Fruit fly (Drosophila melanogaster) whole organism, embryonic: Measurements from ENCODE around the gene CG32647.

ENCODE experiments used
- Atf3 ChIP-seq: fragments of 200-800 bp; sonication (Bioruptor generic); optimal IDR thresholded peaks from 3 replicates; lab custom pipeline; 2016; ENCODE audit warnings: missing biosample characterization, missing genetic modification characterization
- CG10543 ChIP-seq: fragments of 200-800 bp; sonication (Bioruptor generic); optimal IDR thresholded peaks from 3 replicates; lab custom pipeline; 2017; ENCODE audit warnings: missing biosample characterization, mild to moderate bottlenecking, missing genetic modification characterization, moderate library complexity
- CG11398 ChIP-seq: fragments of 200-800 bp; sonication (Bioruptor generic); optimal IDR thresholded peaks from 2 replicates; lab custom pipeline; 2016; ENCODE audit warnings: missing biosample characterization, missing genetic modification characterization
- CG11504 ChIP-seq: fragments of 200-800 bp; sonication (Bioruptor generic); optimal IDR thresholded peaks from 3 replicates; lab custom pipeline; 2019; ENCODE audit warnings: missing biosample characterization, mild to moderate bottlenecking, missing genetic modification characterization, moderate library complexity
- CG11696 ChIP-seq: fragments of 200-800 bp; sonication (Bioruptor generic); IDR thresholded peaks from 2 replicates; pipeline ENCODE4 v1.3.6; 2022; ENCODE audit warnings: missing biosample characterization, missing genetic modification characterization
- CG12219 ChIP-seq: fragments of 200-800 bp; sonication (Bioruptor generic); optimal IDR thresholded peaks from 3 replicates; lab custom pipeline; 2018; ENCODE audit warnings: missing biosample characterization, mild to moderate bottlenecking, missing genetic modification characterization
- CG13123 ChIP-seq: fragments of 200-800 bp; sonication (Bioruptor generic); optimal IDR thresholded peaks from 2 replicates; lab custom pipeline; 2016; ENCODE audit warnings: missing biosample characterization, missing genetic modification characterization
- CG16779 ChIP-seq: fragments of 200-800 bp; sonication (Bioruptor generic); IDR thresholded peaks from 2 replicates; pipeline ENCODE4 v1.3.6; 2022; ENCODE audit warnings: missing biosample characterization, missing genetic modification characterization
- CG18599 ChIP-seq: fragments of 200-800 bp; sonication (Bioruptor generic); optimal IDR thresholded peaks from 3 replicates; lab custom pipeline; 2017; ENCODE audit warnings: missing biosample characterization, missing genetic modification characterization, mild to moderate bottlenecking, moderate library complexity, missing genetic modification reagents
- CG2678 ChIP-seq: fragments of 200-800 bp; sonication (Bioruptor generic); optimal IDR thresholded peaks from 3 replicates; lab custom pipeline; 2019; ENCODE audit warnings: missing biosample characterization, mild to moderate bottlenecking, missing genetic modification characterization, moderate library complexity
- CG2889 ChIP-seq: fragments of 200-800 bp; sonication (Bioruptor generic); IDR thresholded peaks from 3 replicates; pipeline ENCODE4 v1.3.6; 2022; ENCODE audit warnings: missing biosample characterization, missing genetic modification characterization
- CG30431 ChIP-seq: fragments of 200-800 bp; sonication (Bioruptor generic); optimal IDR thresholded peaks from 2 replicates; lab custom pipeline; 2017; ENCODE audit warnings: missing biosample characterization, missing genetic modification characterization
- CG32532 ChIP-seq: fragments of 200-800 bp; sonication (Bioruptor generic); IDR thresholded peaks from 2 replicates; pipeline ENCODE4 v1.3.6; 2022; ENCODE audit warnings: missing biosample characterization, missing genetic modification characterization
- CG32767 ChIP-seq: fragments of 200-800 bp; sonication (Bioruptor generic); IDR thresholded peaks from 2 replicates; pipeline ENCODE4 v1.3.6; 2022; ENCODE audit warnings: missing biosample characterization, missing genetic modification characterization
- CG3847 ChIP-seq: fragments of 200-800 bp; sonication (Bioruptor generic); IDR thresholded peaks from 2 replicates; pipeline ENCODE4 v1.3.6; 2022; ENCODE audit warnings: missing biosample characterization, missing genetic modification characterization
- CG4282 ChIP-seq: fragments of 200-800 bp; sonication (Bioruptor generic); optimal IDR thresholded peaks from 2 replicates; lab custom pipeline; 2016; ENCODE audit warnings: missing biosample characterization, missing genetic modification characterization
- CG7271 ChIP-seq: fragments of 200-800 bp; sonication (Bioruptor generic); optimal IDR thresholded peaks from 2 replicates; lab custom pipeline; 2018; ENCODE audit warnings: missing biosample characterization, mild to moderate bottlenecking, missing genetic modification characterization, moderate library complexity
- CG7786 ChIP-seq: fragments of 200-800 bp; sonication (Bioruptor generic); optimal IDR thresholded peaks from 2 replicates; lab custom pipeline; 2016; ENCODE audit warnings: missing biosample characterization, missing genetic modification characterization
- CG8765 ChIP-seq: fragments of 200-800 bp; sonication (Bioruptor generic); IDR thresholded peaks from 2 replicates; pipeline ENCODE4 v1.3.6; 2022; ENCODE audit warnings: missing biosample characterization, missing genetic modification characterization
- CG8924 ChIP-seq: fragments of 200-800 bp; optimal IDR thresholded peaks from 3 replicates; lab custom pipeline; 2019; ENCODE audit warnings: missing biosample characterization, mild to moderate bottlenecking, missing genetic modification characterization, moderate library complexity
- CG9437 ChIP-seq: fragments of 200-800 bp; sonication (Bioruptor generic); optimal IDR thresholded peaks from 2 replicates; lab custom pipeline; 2018; ENCODE audit warnings: missing biosample characterization, mild to moderate bottlenecking, missing genetic modification characterization
- CrebB ChIP-seq: fragments of 200-800 bp; sonication (Bioruptor generic); optimal IDR thresholded peaks from 3 replicates; lab custom pipeline; 2018; ENCODE audit warnings: missing biosample characterization, mild to moderate bottlenecking, missing genetic modification characterization
- Dfd ChIP-seq, 2 experiments: fragments of >200 bp; optimal IDR thresholded peaks; 2 replicates each; lab custom pipeline; 2017; ENCODE audit warnings: missing biosample characterization in 2 of 2, missing genetic modification characterization in 2 of 2
- Fer2 ChIP-seq: fragments of 200-800 bp; sonication (Bioruptor generic); optimal IDR thresholded peaks from 2 replicates; lab custom pipeline; 2018; ENCODE audit warnings: missing biosample characterization, mild to moderate bottlenecking, missing genetic modification characterization, moderate library complexity
- HHEX ChIP-seq: fragments of 200-800 bp; sonication (Bioruptor generic); optimal IDR thresholded peaks from 3 replicates; lab custom pipeline; 2017; ENCODE audit warnings: missing biosample characterization, mild to moderate bottlenecking, missing genetic modification characterization, missing genetic modification reagents
- HmgD ChIP-seq: fragments of 200-800 bp; sonication (Bioruptor generic); optimal IDR thresholded peaks from 3 replicates; lab custom pipeline; 2016; ENCODE audit warnings: missing biosample characterization, missing genetic modification characterization
- MBD-R2 ChIP-seq: fragments of 200-800 bp; sonication (Bioruptor generic); IDR thresholded peaks from 2 replicates; pipeline ENCODE4 v1.3.6; 2022; ENCODE audit warnings: missing biosample characterization, missing genetic modification characterization
- Med ChIP-seq: fragments of 200-800 bp; sonication (Bioruptor generic); peaks from one replicate; lab custom pipeline; 2016; ENCODE audit warnings: missing biosample characterization, missing genetic modification characterization, mild to moderate bottlenecking, inconsistent platforms, moderate library complexity
- Spps ChIP-seq: fragments of 200-800 bp; sonication (Bioruptor generic); optimal IDR thresholded peaks from 2 replicates; lab custom pipeline; 2018; ENCODE audit warnings: missing biosample characterization, mild to moderate bottlenecking, missing genetic modification characterization
- Taf1 ChIP-seq: fragments of 200-800 bp; sonication (Bioruptor generic); IDR thresholded peaks from 2 replicates; pipeline ENCODE4 v1.3.6; 2022; ENCODE audit warnings: missing biosample characterization, missing genetic modification characterization
- bigmax ChIP-seq: fragments of 200-800 bp; sonication (Bioruptor generic); optimal IDR thresholded peaks from 2 replicates; lab custom pipeline; 2018; ENCODE audit warnings: missing biosample characterization, mild to moderate bottlenecking, missing genetic modification characterization
- cato ChIP-seq: fragments of 200-800 bp; sonication (Bioruptor generic); optimal IDR thresholded peaks from 2 replicates; lab custom pipeline; 2016; ENCODE audit warnings: missing biosample characterization, missing genetic modification characterization, borderline replicate concordance
- dpn ChIP-seq, 2 experiments: fragments of 200-800 bp; sonication (Bioruptor generic); optimal IDR thresholded peaks; 3 replicates each; lab custom pipeline; 2016; ENCODE audit warnings: missing biosample characterization in 2 of 2, missing genetic modification characterization in 2 of 2
- ewg ChIP-seq: fragments of 200-800 bp; sonication (Bioruptor generic); optimal IDR thresholded peaks from 3 replicates; lab custom pipeline; 2017; ENCODE audit warnings: mild to moderate bottlenecking, missing biosample characterization, missing genetic modification reagents, missing genetic modification characterization
- h ChIP-seq: fragments of >200 bp; optimal IDR thresholded peaks from 2 replicates; lab custom pipeline; 2017
- ham ChIP-seq: fragments of 200-800 bp; sonication (Bioruptor generic); IDR thresholded peaks from 2 replicates; pipeline ENCODE4 v1.3.6; 2022; ENCODE audit warnings: missing biosample characterization, missing genetic modification characterization
- hbn ChIP-seq: fragments of 200-800 bp; sonication (Bioruptor generic); IDR thresholded peaks from 2 replicates; pipeline ENCODE4 v1.3.6; 2022; ENCODE audit warnings: missing biosample characterization, missing genetic modification characterization; ENCODE audit not compliant: partially characterized antibody
- lab ChIP-seq: fragments of 200-800 bp; sonication (Bioruptor generic); optimal IDR thresholded peaks from 3 replicates; lab custom pipeline; 2017; ENCODE audit warnings: missing biosample characterization, missing genetic modification characterization, mild to moderate bottlenecking, moderate library complexity, missing genetic modification reagents
- lmd ChIP-seq: fragments of 200-800 bp; sonication (Bioruptor generic); IDR thresholded peaks from 2 replicates; pipeline ENCODE4 v1.3.6; 2022; ENCODE audit warnings: missing biosample characterization, missing genetic modification characterization
- lov ChIP-seq, 2 experiments: fragments of 200-800 bp in 1 of 2; fragments of >200 bp in 1 of 2; sonication (Bioruptor generic) in 1 of 2; IDR thresholded peaks in 1 of 2; optimal IDR thresholded peaks in 1 of 2; 2 replicates in 1 of 2; 3 replicates in 1 of 2; pipeline versions ENCODE4 v1.3.6 to Lab custom; 2017 to 2022; ENCODE audit warnings: missing biosample characterization in 1 of 2, missing genetic modification characterization in 1 of 2
- pros ChIP-seq: fragments of 200-800 bp; sonication (Bioruptor generic); optimal IDR thresholded peaks from 3 replicates; lab custom pipeline; 2019; ENCODE audit warnings: missing biosample characterization, mild to moderate bottlenecking, missing genetic modification characterization, moderate library complexity
- psq ChIP-seq: fragments of 200-800 bp; sonication (Bioruptor generic); optimal IDR thresholded peaks from 2 replicates; lab custom pipeline; 2017; ENCODE audit warnings: missing biosample characterization, missing genetic modification characterization
- row ChIP-seq: fragments of 200-800 bp; sonication (Bioruptor generic); IDR thresholded peaks from 3 replicates; pipeline ENCODE4 v1.3.6; 2022; ENCODE audit warnings: missing biosample characterization, missing genetic modification characterization
- schlank ChIP-seq: fragments of 200-800 bp; sonication (Bioruptor generic); optimal IDR thresholded peaks from 2 replicates; lab custom pipeline; 2018; ENCODE audit warnings: missing biosample characterization, mild to moderate bottlenecking, missing genetic modification characterization
- sens-2 ChIP-seq: fragments of 200-800 bp; sonication (Bioruptor generic); IDR thresholded peaks from 2 replicates; pipeline ENCODE4 v1.3.6; 2022; ENCODE audit warnings: missing biosample characterization, missing genetic modification characterization
- slp2 ChIP-seq: fragments of 200-800 bp; sonication (Bioruptor generic); optimal IDR thresholded peaks from 2 replicates; lab custom pipeline; 2016; ENCODE audit warnings: missing biosample characterization, missing genetic modification characterization
- ttk ChIP-seq: fragments of 200-800 bp; sonication (Bioruptor generic); IDR thresholded peaks from 2 replicates; pipeline ENCODE4 v2.1.2; 2022; ENCODE audit warnings: missing biosample characterization, missing genetic modification characterization
- vnd ChIP-seq: fragments of 200-800 bp; sonication (Bioruptor generic); IDR thresholded peaks from 3 replicates; pipeline ENCODE4 v1.3.6; 2022; ENCODE audit warnings: missing biosample characterization, missing genetic modification characterization; ENCODE audit not compliant: partially characterized antibody
- wdn ChIP-seq: fragments of 200-800 bp; sonication (Bioruptor generic); IDR thresholded peaks from 2 replicates; pipeline ENCODE4 v1.3.6; 2022; ENCODE audit warnings: missing biosample characterization, missing genetic modification characterization
- z ChIP-seq: fragments of 200-800 bp; sonication (Bioruptor generic); IDR thresholded peaks from 3 replicates; pipeline ENCODE4 v1.3.6; 2022; ENCODE audit warnings: missing biosample characterization, missing genetic modification characterization
- zfh2 ChIP-seq: fragments of 200-800 bp; sonication (Bioruptor generic); optimal IDR thresholded peaks from 2 replicates; lab custom pipeline; 2016; ENCODE audit warnings: missing biosample characterization, missing genetic modification characterization

The CG32647 gene

dm6 chrX:12737057-12737734 lies 47.6 kb downstream of the CG32647 start (continued):
- no peak for TF ChIP-seq row
- no peak for TF ChIP-seq CG2889
- no peak for TF ChIP-seq Atf3 (GFP tag; lab: Kevin White, UChicago)
- no peak for TF ChIP-seq CG7786 (GFP tag; lab: Kevin White, UChicago)
- TF ChIP-seq ttk (GFP tag; lab: Robert Waterston, UW) = no peak
- TF ChIP-seq zfh2 = no peak
- TF ChIP-seq lab = no peak
- no peak for TF ChIP-seq ham (GFP tag; lab: Robert Waterston, UW)
- TF ChIP-seq CG3847 (GFP tag; lab: Robert Waterston, UW) = no peak
- no peak for TF ChIP-seq CG12219 (GFP tag; lab: Kevin White, UChicago)
- peak; percentile 32 for TF ChIP-seq CG8924 (tag; lab: Kevin White, UChicago)
- TF ChIP-seq CG18599 (GFP tag; lab: Kevin White, UChicago) = no peak
- TF ChIP-seq vnd (GFP tag; lab: Robert Waterston, UW) = no peak
- TF ChIP-seq CG2678 (tag; lab: Kevin White, UChicago) = no peak
- TF ChIP-seq CG11504 (tag; lab: Kevin White, UChicago) = peak; percentile 1
- no peak for TF ChIP-seq MBD-R2 (GFP tag; lab: Robert Waterston, UW)
- no peak for TF ChIP-seq CG11696
- TF ChIP-seq cato (GFP tag; lab: Kevin White, UChicago) = no peak
- TF ChIP-seq CG32532 (GFP tag; lab: Robert Waterston, UW) = no peak
- no peak for TF ChIP-seq schlank (tag; lab: Kevin White, UChicago)
- TF ChIP-seq CG9437 (GFP tag; lab: Kevin White, UChicago) = no peak
- no peak for TF ChIP-seq sens-2 (GFP tag; lab: Robert Waterston, UW)
- TF ChIP-seq lmd = no peak; the same call in 1 of the 2 replicates
- no peak for TF ChIP-seq hbn (GFP tag; lab: Robert Waterston, UW)
- no peak for TF ChIP-seq Fer2 (tag; lab: Kevin White, UChicago)
- peak; percentile 84 for TF ChIP-seq psq (GFP tag; lab: Kevin White, UChicago)
- TF ChIP-seq CG30431 (GFP tag; lab: Kevin White, UChicago) = no peak
- no peak for TF ChIP-seq HHEX (GFP tag; lab: Kevin White, UChicago)
- TF ChIP-seq h (lab: Kevin White, UChicago) = no peak
- TF ChIP-seq CrebB (tag; lab: Kevin White, UChicago) = no peak
- no peak for TF ChIP-seq dpn (GFP tag; optimal IDR thresholded peaks at IDR 0.05; lab: Kevin White, UChicago)
- no peak for TF ChIP-seq bigmax (GFP tag; lab: Kevin White, UChicago)
- no peak for TF ChIP-seq CG11398 (GFP tag; lab: Kevin White, UChicago)
- no peak for TF ChIP-seq Dfd (GFP tag; optimal IDR thresholded peaks at IDR 0.05; lab: Kevin White, UChicago)
- TF ChIP-seq Spps (tag; lab: Kevin White, UChicago) = no peak
- no peak for TF ChIP-seq wdn (GFP tag; lab: Robert Waterston, UW)
- no peak for TF ChIP-seq z (GFP tag; lab: Robert Waterston, UW)
- no peak for TF ChIP-seq CG16779
- no peak for TF ChIP-seq CG4282
- no peak for TF ChIP-seq CG32767 (GFP tag; lab: Robert Waterston, UW)
- no peak for TF ChIP-seq slp2 (GFP tag; lab: Kevin White, UChicago)
- TF ChIP-seq CG7271 (tag; lab: Kevin White, UChicago) = no peak
- TF ChIP-seq CG13123 = no peak
- TF ChIP-seq CG8765 = no peak
- TF ChIP-seq Med = peak; percentile 75
- TF ChIP-seq HmgD (GFP tag; lab: Kevin White, UChicago) = peak; percentile 30
- peak; percentile 67 for TF ChIP-seq CG10543
- no peak for TF ChIP-seq ewg (GFP tag; lab: Kevin White, UChicago)
- no peak for TF ChIP-seq Taf1 (GFP tag; lab: Robert Waterston, UW)
- TF ChIP-seq pros (GFP tag; lab: Kevin White, UChicago) = peak; percentile 75
- TF ChIP-seq lov (optimal IDR thresholded peaks at IDR 0.05; lab: Kevin White, UChicago) = no peak
- 0 out of 3 replicates have a peak, but pooled peaks have one; percentile 47 for TF ChIP-seq lov (GFP tag; IDR thresholded peaks at IDR 0.05; lab: Robert Waterston, UW)
